Fruit fly (Drosophila melanogaster): ENCODE measurements around the gene CG7031.
A peak's percentile ranks its signal among the peaks of the same experiment; 100 is the strongest.

The CG7031 gene

dm6 chr3R:22816437-22817173 is 12.5 kb downstream of the CG7031 start:
- TF ChIP-seq Pif1A (GFP tag; optimal IDR thresholded peaks at IDR 0.05), result peak; percentile 20
- no peak for TF ChIP-seq CG9948 (tag; optimal IDR thresholded peaks at IDR 0.05)
- TF ChIP-seq CG14655 (GFP tag; optimal IDR thresholded peaks at IDR 0.05), result peak; percentile 49
- no peak for TF ChIP-seq Snoo (tag; optimal IDR thresholded peaks at IDR 0.05)
- TF ChIP-seq CG4496 (GFP tag; IDR thresholded peaks at IDR 0.05), result peak; percentile 77; the same call in 2 of the 3 replicates
- no peak for TF ChIP-seq gl (tag; optimal IDR thresholded peaks at IDR 0.05)
- TF ChIP-seq EcR (GFP tag; optimal IDR thresholded peaks at IDR 0.05), result no peak
- peak; percentile 53 for TF ChIP-seq CG15710 (tag; optimal IDR thresholded peaks at IDR 0.05)
- TF ChIP-seq CG32121 (GFP tag; IDR thresholded peaks at IDR 0.05), result no peak
- TF ChIP-seq Ets98B (GFP tag; IDR thresholded peaks at IDR 0.05), result peak; percentile 56
- TF ChIP-seq D1 (tag; optimal IDR thresholded peaks at IDR 0.05), result no peak
- TF ChIP-seq CG34367 (tag; optimal IDR thresholded peaks at IDR 0.05), result peak; percentile 6
- TF ChIP-seq CG12605 (GFP tag; IDR thresholded peaks at IDR 0.05), result 0 out of 2 replicates have a peak, but pooled peaks have one; percentile 33
- 0 out of 2 replicates have a peak, but pooled peaks have one; percentile 7 for TF ChIP-seq rn (GFP tag; IDR thresholded peaks at IDR 0.05)
- TF ChIP-seq Pif1B (GFP tag; optimal IDR thresholded peaks at IDR 0.05), result peak; percentile 18
- peak; percentile 62; the same call in 2 of the 3 replicates for TF ChIP-seq fd96Ca (GFP tag; IDR thresholded peaks at IDR 0.05)
- no peak for TF ChIP-seq CG10348 (GFP tag; IDR thresholded peaks at IDR 0.05)
- peak; percentile 56 for TF ChIP-seq CG8159 (tag; optimal IDR thresholded peaks at IDR 0.05)
- TF ChIP-seq CG17806 (tag; optimal IDR thresholded peaks at IDR 0.05), result no peak
- TF ChIP-seq CG8301 (tag; optimal IDR thresholded peaks at IDR 0.05), result peak; percentile 24
- no peak for TF ChIP-seq CG13204 (GFP tag; optimal IDR thresholded peaks at IDR 0.05)

dm6 chr3R:22822729-22823128 is 18.6 kb downstream of the CG7031 start:
- no peak for TF ChIP-seq Snoo (tag; optimal IDR thresholded peaks at IDR 0.05)
- TF ChIP-seq CG32121 (GFP tag; IDR thresholded peaks at IDR 0.05), result no peak
- TF ChIP-seq CG10348 (GFP tag; IDR thresholded peaks at IDR 0.05), result no peak
- TF ChIP-seq EcR (GFP tag; optimal IDR thresholded peaks at IDR 0.05), result no peak
- no peak for TF ChIP-seq CG12605 (GFP tag; IDR thresholded peaks at IDR 0.05)
- no peak for TF ChIP-seq CG15710 (tag; optimal IDR thresholded peaks at IDR 0.05)
- no peak for TF ChIP-seq CG34367 (tag; optimal IDR thresholded peaks at IDR 0.05)
- TF ChIP-seq CG8301 (tag; optimal IDR thresholded peaks at IDR 0.05), result no peak
- no peak for TF ChIP-seq CG17806 (tag; optimal IDR thresholded peaks at IDR 0.05)
- no peak for TF ChIP-seq CG4496 (GFP tag; IDR thresholded peaks at IDR 0.05)
- TF ChIP-seq CG13204 (GFP tag; optimal IDR thresholded peaks at IDR 0.05), result no peak
- TF ChIP-seq fd96Ca (GFP tag; IDR thresholded peaks at IDR 0.05), result no peak
- no peak for TF ChIP-seq Ets98B (GFP tag; IDR thresholded peaks at IDR 0.05)
- no peak for TF ChIP-seq CG14655 (GFP tag; optimal IDR thresholded peaks at IDR 0.05)
- no peak for TF ChIP-seq rn (GFP tag; IDR thresholded peaks at IDR 0.05)
- no peak for TF ChIP-seq gl (tag; optimal IDR thresholded peaks at IDR 0.05)
- TF ChIP-seq Pif1A (GFP tag; optimal IDR thresholded peaks at IDR 0.05), result no peak
- TF ChIP-seq D1 (tag; optimal IDR thresholded peaks at IDR 0.05), result no peak

- no peak for TF ChIP-seq CG10348 (GFP tag; IDR thresholded peaks at IDR 0.05)
Measured at dm6 chr3R:22833416-22833815, 29.3 kb downstream of the CG7031 start.

dm6 chr3R:22839257-22839656 is 35.2 kb downstream of the CG7031 start:
- TF ChIP-seq Pif1A (GFP tag; optimal IDR thresholded peaks at IDR 0.05), result no peak
- TF ChIP-seq Pif1B (GFP tag; optimal IDR thresholded peaks at IDR 0.05), result no peak
- TF ChIP-seq CG10348 (GFP tag; IDR thresholded peaks at IDR 0.05), result no peak
- TF ChIP-seq CG32121 (GFP tag; IDR thresholded peaks at IDR 0.05), result no peak
- no peak for TF ChIP-seq CG15710 (tag; optimal IDR thresholded peaks at IDR 0.05)
- TF ChIP-seq CG12605 (GFP tag; IDR thresholded peaks at IDR 0.05), result no peak
- TF ChIP-seq CG17806 (tag; optimal IDR thresholded peaks at IDR 0.05), result no peak
- no peak for TF ChIP-seq CG13204 (GFP tag; optimal IDR thresholded peaks at IDR 0.05)
- TF ChIP-seq rn (GFP tag; IDR thresholded peaks at IDR 0.05), result no peak
- TF ChIP-seq Snoo (tag; optimal IDR thresholded peaks at IDR 0.05), result no peak
- TF ChIP-seq CG14655 (GFP tag; optimal IDR thresholded peaks at IDR 0.05), result no peak
- TF ChIP-seq CG8159 (tag; optimal IDR thresholded peaks at IDR 0.05), result no peak
- no peak for TF ChIP-seq Ets98B (GFP tag; IDR thresholded peaks at IDR 0.05)
- TF ChIP-seq gl (tag; optimal IDR thresholded peaks at IDR 0.05), result no peak
- no peak for TF ChIP-seq CG34367 (tag; optimal IDR thresholded peaks at IDR 0.05)

dm6 chr3R:22846202-22846601 is 42.1 kb downstream of the CG7031 start, which contains the start of gene CG4704:
Gene CG4704 (minus strand): TSS chr3R:22846302.
- TF ChIP-seq CG12605 (GFP tag; IDR thresholded peaks at IDR 0.05) (no peak), Pif1B (GFP tag; optimal IDR thresholded peaks at IDR 0.05) (no peak), CG8301 (tag; optimal IDR thresholded peaks at IDR 0.05) (no peak), CG9948 (tag; optimal IDR thresholded peaks at IDR 0.05) (no peak), gl (tag; optimal IDR thresholded peaks at IDR 0.05) (no peak), rn (GFP tag; IDR thresholded peaks at IDR 0.05) (no peak), fd96Ca (GFP tag; IDR thresholded peaks at IDR 0.05) (no peak), CG10348 (GFP tag; IDR thresholded peaks at IDR 0.05) (no peak), Ets98B (GFP tag; IDR thresholded peaks at IDR 0.05) (no peak), D1 (tag; optimal IDR thresholded peaks at IDR 0.05) (no peak), CG34367 (tag; optimal IDR thresholded peaks at IDR 0.05) (no peak), CG4496 (GFP tag; IDR thresholded peaks at IDR 0.05) (no peak), CG14655 (GFP tag; optimal IDR thresholded peaks at IDR 0.05) (no peak), CG15710 (tag; optimal IDR thresholded peaks at IDR 0.05) (no peak), CG32121 (GFP tag; IDR thresholded peaks at IDR 0.05) (no peak)

All from whole organism, pupa.